Fruit fly (Drosophila melanogaster): Measurements from ENCODE around the gene CG42831.

- TF ChIP-seq fd59A (GFP tag; optimal IDR thresholded peaks at IDR 0.05) = peak; percentile 100
- TF ChIP-seq ss (GFP tag; optimal IDR thresholded peaks at IDR 0.05) = peak; percentile 99
- TF ChIP-seq CG11294 (GFP tag; IDR thresholded peaks at IDR 0.05) = peak; percentile 98
- TF ChIP-seq lz (GFP tag; optimal IDR thresholded peaks at IDR 0.05) = peak; percentile 100
These were observed 38.1 kb upstream of the CG42831 start for dm6 chr3L:10776367-10777026.

All from whole organism, prepupa.